Fruit fly (Drosophila melanogaster) whole organism, wandering third instar larva: Measurements from ENCODE around the gene CG4467.

Experiments
- CG9705 ChIP-seq: fragments of 200-800 bp; sonication (Bioruptor generic); optimal IDR thresholded peaks from 2 replicates; lab custom pipeline; 2018; ENCODE audit warnings: missing biosample characterization, mild to moderate bottlenecking, missing genetic modification characterization
- Dfd ChIP-seq: fragments of >200 bp; optimal IDR thresholded peaks from 2 replicates; lab custom pipeline; 2017; ENCODE audit warnings: missing biosample characterization, missing genetic modification characterization
- Dif ChIP-seq: fragments of 200-275, 200-300 bp; sonication (Bioruptor generic); optimal IDR thresholded peaks from 2 replicates; lab custom pipeline; 2018; ENCODE audit warnings: missing biosample characterization, missing genetic modification characterization; ENCODE audit not compliant: partially characterized antibody
- GATAd ChIP-seq: sonication (Bioruptor generic); optimal IDR thresholded peaks from 2 replicates; lab custom pipeline; 2016; ENCODE audit warnings: missing biosample characterization, missing genetic modification characterization
- Hnf4 ChIP-seq: fragments of 200-800 bp; sonication (Bioruptor generic); optimal IDR thresholded peaks from 2 replicates; lab custom pipeline; 2016; ENCODE audit warnings: missing biosample characterization, mild to moderate bottlenecking, missing genetic modification characterization
- br ChIP-seq: fragments of 200-800 bp; sonication (Bioruptor generic); optimal IDR thresholded peaks from 2 replicates; lab custom pipeline; 2016; ENCODE audit warnings: missing biosample characterization, missing genetic modification characterization
- dmrt93B ChIP-seq: fragments of 200-800 bp; sonication (Bioruptor generic); optimal IDR thresholded peaks from 2 replicates; lab custom pipeline; 2018; ENCODE audit warnings: missing biosample characterization, mild to moderate bottlenecking, missing genetic modification characterization
- fru ChIP-seq: fragments of 200-800 bp; sonication (Bioruptor generic); optimal IDR thresholded peaks from 3 replicates; lab custom pipeline; 2016; ENCODE audit warnings: missing biosample characterization, mild to moderate bottlenecking, missing genetic modification characterization
- h ChIP-seq: fragments of 200-800 bp; sonication (Bioruptor generic); optimal IDR thresholded peaks from 3 replicates; lab custom pipeline; 2016; ENCODE audit warnings: missing biosample characterization, mild to moderate bottlenecking, missing genetic modification characterization
- jim ChIP-seq: fragments of 175-275, 200-325 bp; sonication (Bioruptor generic); optimal IDR thresholded peaks from 2 replicates; lab custom pipeline; 2016; ENCODE audit warnings: missing biosample characterization, mild to moderate bottlenecking, missing genetic modification characterization
- tai ChIP-seq: sonication (Bioruptor generic); optimal IDR thresholded peaks from 2 replicates; lab custom pipeline; 2016; ENCODE audit warnings: missing biosample characterization, missing genetic modification characterization
- usp ChIP-seq: fragments of >200 bp; optimal IDR thresholded peaks from 2 replicates; lab custom pipeline; 2017; ENCODE audit warnings: missing biosample characterization, missing genetic modification characterization

DNA sequence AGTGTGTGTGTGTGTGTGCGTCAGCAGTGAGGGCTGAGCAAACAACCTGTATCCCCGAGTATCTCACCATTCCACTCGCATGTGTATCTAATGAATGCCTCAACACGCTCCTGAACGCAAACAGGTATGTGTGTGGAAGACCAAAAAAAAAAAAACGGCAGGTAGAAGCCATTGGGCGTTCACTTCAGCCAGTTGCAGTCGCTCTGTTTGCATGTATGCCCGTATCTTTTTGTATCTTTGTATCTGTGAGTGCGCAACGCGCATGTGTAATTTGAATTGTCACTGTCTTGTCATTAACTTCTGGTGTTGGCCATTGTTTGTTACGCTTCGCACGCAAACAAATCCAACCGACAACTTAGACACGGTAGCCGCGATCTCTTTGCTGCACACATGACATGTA, 55.3 kb downstream of the CG4467 start:
- no peak for TF ChIP-seq dmrt93B (GFP tag; lab: Kevin White, UChicago)
- TF ChIP-seq tai (GFP tag; lab: Kevin White, UChicago): no peak
- TF ChIP-seq br (GFP tag; lab: Kevin White, UChicago): no peak
- TF ChIP-seq GATAd (GFP tag; lab: Kevin White, UChicago): no peak
- no peak for TF ChIP-seq CG9705 (GFP tag; lab: Kevin White, UChicago)
- TF ChIP-seq Dif (GFP tag; lab: Kevin White, UChicago): no peak
- no peak for TF ChIP-seq fru (GFP tag; lab: Kevin White, UChicago)
- no peak for TF ChIP-seq Dfd (GFP tag; lab: Kevin White, UChicago)
- TF ChIP-seq usp (GFP tag; lab: Kevin White, UChicago): no peak
- TF ChIP-seq jim (GFP tag; lab: Kevin White, UChicago): no peak
- TF ChIP-seq Hnf4 (GFP tag; lab: Kevin White, UChicago): no peak
- no peak for TF ChIP-seq h (GFP tag; lab: Kevin White, UChicago)
